In genomic region chrV:800271-800670, ce11 we compare ENCODE assay signal across 4 worm cellular contexts.
TF ChIP-seq lines count a peak whose summit lies in the region.

No protein-coding gene starts in this region.

TF ChIP-seq in whole organism, L1 larva, 84 proteins besides CTCF, POLR2A, EP300 and RAD21:
- TF ChIP-seq nhr-47 (tag; optimal IDR thresholded peaks at IDR 0.05; lab: Kevin White, UChicago) (no peak), lin-14 (GFP tag; optimal IDR thresholded peaks at IDR 0.05; lab: Kevin White, UChicago) (peak; percentile 53), nhr-85 (tag; lab: Kevin White, UChicago) (peak; percentile 51), irx-1 (tag; optimal IDR thresholded peaks at IDR 0.05; lab: Kevin White, UChicago) (no peak)

TF ChIP-seq in whole organism, L2 larva, 48 proteins besides CTCF, POLR2A, EP300 and RAD21:
- TF ChIP-seq elt-1 (tag; optimal IDR thresholded peaks at IDR 0.05; lab: Kevin White, UChicago) = peak; percentile 3
- peak; percentile 70 for TF ChIP-seq sma-9 (GFP tag; optimal IDR thresholded peaks at IDR 0.05; lab: Kevin White, UChicago)
- no peak for TF ChIP-seq sma-9 (tag; optimal IDR thresholded peaks at IDR 0.05; lab: Kevin White, UChicago)
- TF ChIP-seq ztf-1 (GFP tag; conservative IDR thresholded peaks at IDR 0.05; lab: Robert Waterston, UW) = no peak
TF ChIP-seq in whole organism, L2 larva: peak in this region for 2.

TF ChIP-seq in whole organism, L3 larva, 47 proteins besides CTCF, POLR2A, EP300 and RAD21:
- TF ChIP-seq ZK546.5 (tag; optimal IDR thresholded peaks at IDR 0.05; lab: Kevin White, UChicago) (no peak), elt-1 (tag; optimal IDR thresholded peaks at IDR 0.05; lab: Kevin White, UChicago) (peak; percentile 52)

TF ChIP-seq in whole organism, mixed stage, embryonic, 35 proteins besides CTCF, POLR2A, EP300 and RAD21:
- TF ChIP-seq unc-120 (tag; optimal IDR thresholded peaks at IDR 0.05; lab: Kevin White, UChicago; ENCODE audit: poor library complexity, severe bottlenecking) (no peak), zip-8 (tag; optimal IDR thresholded peaks at IDR 0.05; lab: Kevin White, UChicago) (no peak), unc-62 (GFP tag; optimal IDR thresholded peaks at IDR 0.05; lab: Kevin White, UChicago) (no peak), bed-3 (GFP tag; optimal IDR thresholded peaks at IDR 0.05; lab: Kevin White, UChicago) (no peak), ztf-11 (tag; optimal IDR thresholded peaks at IDR 0.05; lab: Kevin White, UChicago) (no peak), ceh-43 (GFP tag; optimal IDR thresholded peaks at IDR 0.05; lab: Kevin White, UChicago) (no peak), cnd-1 (tag; optimal IDR thresholded peaks at IDR 0.05; lab: Kevin White, UChicago) (no peak), lin-13 (tag; optimal IDR thresholded peaks at IDR 0.05; lab: Kevin White, UChicago) (no peak), elt-1 (tag; optimal IDR thresholded peaks at IDR 0.05; lab: Kevin White, UChicago; ENCODE audit: borderline replicate concordance, insufficient read depth) (peak; percentile 38)
TF ChIP-seq in whole organism, mixed stage, embryonic: peak in this region for 1.
